Fruit fly (Drosophila melanogaster) whole organism, wandering third instar larva: Measurements from ENCODE around the gene CG4884.

Experiments
- Abd-B ChIP-seq: fragments of >200 bp; optimal IDR thresholded peaks from 2 replicates; lab custom pipeline; 2017; ENCODE audit warnings: missing biosample characterization, missing genetic modification characterization
- CG32264 ChIP-seq: fragments of 200-800 bp; sonication (Bioruptor generic); optimal IDR thresholded peaks from 2 replicates; lab custom pipeline; 2016; ENCODE audit warnings: missing biosample characterization, missing genetic modification characterization
- CG9705 ChIP-seq: fragments of 200-800 bp; sonication (Bioruptor generic); optimal IDR thresholded peaks from 2 replicates; lab custom pipeline; 2018; ENCODE audit warnings: missing biosample characterization, mild to moderate bottlenecking, missing genetic modification characterization
- CrebA ChIP-seq: fragments of 200-800 bp; sonication (Bioruptor generic); optimal IDR thresholded peaks from 2 replicates; lab custom pipeline; 2016; ENCODE audit warnings: missing biosample characterization, mild to moderate bottlenecking, missing genetic modification characterization, borderline replicate concordance
- Dfd ChIP-seq: fragments of >200 bp; optimal IDR thresholded peaks from 2 replicates; lab custom pipeline; 2017; ENCODE audit warnings: missing biosample characterization, missing genetic modification characterization
- Dif ChIP-seq: fragments of 200-275, 200-300 bp; sonication (Bioruptor generic); optimal IDR thresholded peaks from 2 replicates; lab custom pipeline; 2018; ENCODE audit warnings: missing biosample characterization, missing genetic modification characterization; ENCODE audit not compliant: partially characterized antibody
- GATAd ChIP-seq: sonication (Bioruptor generic); optimal IDR thresholded peaks from 2 replicates; lab custom pipeline; 2016; ENCODE audit warnings: missing biosample characterization, missing genetic modification characterization
- HLH106 ChIP-seq: fragments of 200-800 bp; optimal IDR thresholded peaks from 3 replicates; lab custom pipeline; 2019; ENCODE audit warnings: missing biosample characterization, mild to moderate bottlenecking, missing genetic modification characterization, moderate library complexity
- Hnf4 ChIP-seq: fragments of 200-800 bp; sonication (Bioruptor generic); optimal IDR thresholded peaks from 2 replicates; lab custom pipeline; 2016; ENCODE audit warnings: missing biosample characterization, mild to moderate bottlenecking, missing genetic modification characterization
- Hr78 ChIP-seq: fragments of >200 bp; optimal IDR thresholded peaks from 2 replicates; lab custom pipeline; 2017; ENCODE audit warnings: missing biosample characterization, missing genetic modification characterization
- Hr83 ChIP-seq: fragments of 200-300 bp; sonication (Bioruptor generic); optimal IDR thresholded peaks from 2 replicates; lab custom pipeline; 2016; ENCODE audit warnings: missing biosample characterization, mild to moderate bottlenecking, missing genetic modification characterization, moderate library complexity; ENCODE audit not compliant: poor library complexity, severe bottlenecking
- Jra ChIP-seq: sonication (Bioruptor generic); optimal IDR thresholded peaks from 2 replicates; lab custom pipeline; 2016; ENCODE audit warnings: missing biosample characterization, missing genetic modification characterization
- Mio ChIP-seq: sonication (Bioruptor generic); optimal IDR thresholded peaks from 2 replicates; lab custom pipeline; 2016; ENCODE audit warnings: missing biosample characterization, missing genetic modification characterization
- Myc ChIP-seq: fragments of >200 bp; optimal IDR thresholded peaks from 2 replicates; lab custom pipeline; 2017
- N ChIP-seq: fragments of >200 bp; optimal IDR thresholded peaks from 2 replicates; lab custom pipeline; 2018; ENCODE audit warnings: missing biosample characterization, missing external identifiers, missing genetic modification characterization
- OdsH ChIP-seq: fragments of 200-800 bp; sonication (Bioruptor generic); optimal IDR thresholded peaks from 2 replicates; lab custom pipeline; 2016; ENCODE audit warnings: missing biosample characterization, mild to moderate bottlenecking, missing genetic modification characterization
- Rel ChIP-seq, 2 experiments: fragments of 200-800 bp; sonication (Bioruptor generic) in 1 of 2; optimal IDR thresholded peaks; 2 replicates in 1 of 2; 3 replicates in 1 of 2; lab custom pipeline; 2016 to 2019; ENCODE audit warnings: mild to moderate bottlenecking in 2 of 2, missing biosample characterization in 2 of 2, missing genetic modification characterization in 2 of 2, moderate library complexity in 1 of 2
- Sp1 ChIP-seq: fragments of 200-800 bp; sonication (Bioruptor generic); optimal IDR thresholded peaks from 3 replicates; lab custom pipeline; 2019; ENCODE audit warnings: missing biosample characterization, mild to moderate bottlenecking, missing genetic modification characterization, moderate library complexity
- Vsx2 ChIP-seq: fragments of 200-300, 225-300 bp; sonication (Bioruptor generic); optimal IDR thresholded peaks from 2 replicates; lab custom pipeline; 2018; ENCODE audit warnings: missing biosample characterization, missing genetic modification characterization; ENCODE audit not compliant: partially characterized antibody
- br ChIP-seq: fragments of 200-800 bp; sonication (Bioruptor generic); optimal IDR thresholded peaks from 2 replicates; lab custom pipeline; 2016; ENCODE audit warnings: missing biosample characterization, missing genetic modification characterization
- brk ChIP-seq: fragments of 200-800 bp; sonication (Bioruptor generic); optimal IDR thresholded peaks from 2 replicates; lab custom pipeline; 2016; ENCODE audit warnings: missing biosample characterization, mild to moderate bottlenecking, missing genetic modification characterization
- dl ChIP-seq, 2 experiments: fragments of 175-275, 200-275 bp in 1 of 2; fragments of 200-275 bp in 1 of 2; sonication (Bioruptor generic); optimal IDR thresholded peaks; lab custom pipeline; 2018; ENCODE audit warnings: mild to moderate bottlenecking in 2 of 2, missing biosample characterization in 2 of 2, missing genetic modification characterization in 2 of 2, moderate library complexity in 2 of 2; ENCODE audit not compliant: partially characterized antibody in 2 of 2, insufficient read depth in 1 of 2
- dmrt93B ChIP-seq: fragments of 200-800 bp; sonication (Bioruptor generic); optimal IDR thresholded peaks from 2 replicates; lab custom pipeline; 2018; ENCODE audit warnings: missing biosample characterization, mild to moderate bottlenecking, missing genetic modification characterization
- dsf ChIP-seq: sonication (Bioruptor generic); optimal IDR thresholded peaks from 2 replicates; lab custom pipeline; 2016; ENCODE audit warnings: missing biosample characterization, missing genetic modification characterization, borderline replicate concordance
- ey ChIP-seq: fragments of 200-800 bp; sonication (Bioruptor generic); optimal IDR thresholded peaks from 2 replicates; lab custom pipeline; 2016; ENCODE audit warnings: missing biosample characterization, missing genetic modification characterization
- foxo ChIP-seq, 2 experiments: fragments of 200-800 bp; sonication (Bioruptor generic); optimal IDR thresholded peaks; 2 replicates in 1 of 2; 3 replicates in 1 of 2; lab custom pipeline; 2016 to 2017; ENCODE audit warnings: missing biosample characterization in 2 of 2, missing genetic modification characterization in 2 of 2
- fru ChIP-seq: fragments of 200-800 bp; sonication (Bioruptor generic); optimal IDR thresholded peaks from 3 replicates; lab custom pipeline; 2016; ENCODE audit warnings: missing biosample characterization, mild to moderate bottlenecking, missing genetic modification characterization
- h ChIP-seq: fragments of 200-800 bp; sonication (Bioruptor generic); optimal IDR thresholded peaks from 3 replicates; lab custom pipeline; 2016; ENCODE audit warnings: missing biosample characterization, mild to moderate bottlenecking, missing genetic modification characterization
- jim ChIP-seq: fragments of 175-275, 200-325 bp; sonication (Bioruptor generic); optimal IDR thresholded peaks from 2 replicates; lab custom pipeline; 2016; ENCODE audit warnings: missing biosample characterization, mild to moderate bottlenecking, missing genetic modification characterization
- lola ChIP-seq: fragments of >200 bp; optimal IDR thresholded peaks from 2 replicates; lab custom pipeline; 2017; ENCODE audit warnings: missing biosample characterization, missing genetic modification characterization
- pan ChIP-seq: fragments of >200 bp; optimal IDR thresholded peaks from 2 replicates; lab custom pipeline; 2017
- psq ChIP-seq: fragments of 200-800 bp; sonication (Bioruptor generic); optimal IDR thresholded peaks from 3 replicates; lab custom pipeline; 2017; ENCODE audit warnings: missing biosample characterization, mild to moderate bottlenecking, missing genetic modification characterization, moderate library complexity
- rgr ChIP-seq: fragments of 200-800 bp; sonication (Bioruptor generic); optimal IDR thresholded peaks from 3 replicates; lab custom pipeline; 2016; ENCODE audit warnings: missing biosample characterization, mild to moderate bottlenecking, missing genetic modification characterization
- sage ChIP-seq: fragments of 200-800 bp; sonication (Bioruptor generic); optimal IDR thresholded peaks from 2 replicates; lab custom pipeline; 2016; ENCODE audit warnings: missing biosample characterization, mild to moderate bottlenecking, missing genetic modification characterization
- sv ChIP-seq: fragments of 200-800 bp; sonication (Bioruptor generic); optimal IDR thresholded peaks from 3 replicates; lab custom pipeline; 2016; ENCODE audit warnings: missing biosample characterization, missing genetic modification characterization
- tai ChIP-seq: sonication (Bioruptor generic); optimal IDR thresholded peaks from 2 replicates; lab custom pipeline; 2016; ENCODE audit warnings: missing biosample characterization, missing genetic modification characterization
- usp ChIP-seq: fragments of >200 bp; optimal IDR thresholded peaks from 2 replicates; lab custom pipeline; 2017; ENCODE audit warnings: missing biosample characterization, missing genetic modification characterization
- woc ChIP-seq: sonication (Bioruptor generic); optimal IDR thresholded peaks from 2 replicates; lab custom pipeline; 2016; ENCODE audit warnings: missing biosample characterization, mild to moderate bottlenecking, missing genetic modification characterization

CG4884 gene

DNA sequence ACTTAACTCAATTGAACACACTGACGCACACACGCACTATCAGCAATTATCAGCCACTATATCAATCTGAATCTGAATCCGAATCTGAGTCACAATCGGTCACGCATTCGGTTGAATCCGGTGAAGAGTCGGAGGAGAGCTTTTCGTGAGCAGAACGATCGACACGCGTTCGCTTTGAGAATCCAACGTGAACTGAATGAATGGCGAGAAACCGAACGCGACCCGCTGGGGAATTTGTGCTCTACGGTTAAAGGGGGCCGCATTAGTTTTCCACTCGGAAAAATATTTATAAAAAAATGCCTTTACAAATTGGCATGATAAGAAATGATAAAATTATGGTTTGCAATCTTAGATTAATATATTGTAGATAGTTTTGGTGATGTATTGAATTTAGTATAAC is 29.1 kb upstream of the CG4884 start, which contains the start of gene betaTub97EF:
Gene betaTub97EF, minus strand, starts transcription at position 196 of the 400 bp plus-strand sequence.
- TF ChIP-seq ey (GFP tag; lab: Kevin White, UChicago) (no peak), HLH106 (tag; lab: Kevin White, UChicago) (peak; percentile 5), Abd-B (GFP tag; lab: Kevin White, UChicago) (no peak), Hnf4 (no peak), Dfd (GFP tag; lab: Kevin White, UChicago) (no peak), tai (GFP tag; lab: Kevin White, UChicago) (no peak), Sp1 (no peak)

DNA sequence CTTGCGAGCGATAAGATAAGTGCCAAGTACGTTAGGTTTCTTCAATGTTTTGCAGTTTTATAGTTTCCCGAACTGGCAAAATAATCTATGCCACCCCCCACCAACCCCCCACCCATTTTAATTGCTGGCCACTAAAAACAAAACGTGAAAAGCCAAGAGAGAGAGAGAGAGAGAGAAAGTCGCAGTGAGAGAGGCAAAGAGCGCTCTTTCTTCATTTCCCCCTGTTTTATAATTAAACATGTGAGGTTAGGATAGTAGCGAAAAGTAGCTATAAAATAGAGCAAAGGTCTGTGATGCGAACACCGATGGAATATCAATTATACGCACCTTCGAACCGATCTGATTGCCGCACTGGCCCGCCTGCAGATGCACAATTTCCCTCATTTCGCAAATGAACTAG is 28.7 kb upstream of the CG4884 start:
- no peak for TF ChIP-seq sv (GFP tag; lab: Kevin White, UChicago)
- TF ChIP-seq psq (GFP tag; lab: Kevin White, UChicago) = no peak
- TF ChIP-seq OdsH = no peak

DNA sequence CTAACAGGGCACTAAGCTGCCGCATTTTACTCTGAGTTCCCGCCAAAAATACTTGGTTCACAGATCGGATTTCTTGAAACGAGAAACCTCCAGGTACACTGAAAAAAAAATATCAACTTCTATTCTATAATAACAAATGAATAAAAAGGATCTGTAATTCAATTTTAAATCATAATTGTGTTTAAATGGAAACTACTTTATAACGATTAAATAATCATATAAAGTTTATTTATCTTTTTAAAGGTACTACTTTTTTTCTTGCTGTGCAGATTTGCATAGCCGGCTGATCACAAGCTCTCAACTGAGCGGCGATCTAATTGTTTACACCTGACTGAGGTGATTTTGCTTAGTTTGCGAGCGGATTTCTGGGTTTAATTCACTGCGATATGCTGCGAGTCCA is 28.3 kb upstream of the CG4884 start:
- TF ChIP-seq dmrt93B (GFP tag; lab: Kevin White, UChicago) = no peak
- no peak for TF ChIP-seq pan (lab: Kevin White, UChicago)
- no peak for TF ChIP-seq CG32264
- no peak for TF ChIP-seq Hr83 (GFP tag; lab: Kevin White, UChicago)
- peak; percentile 41 for TF ChIP-seq Sp1
- no peak for TF ChIP-seq Dfd (GFP tag; lab: Kevin White, UChicago)
- peak in 1 of 2 experiments; percentile 45 for TF ChIP-seq foxo (GFP tag; optimal IDR thresholded peaks at IDR 0.05; lab: Kevin White, UChicago)
- TF ChIP-seq br (GFP tag; lab: Kevin White, UChicago) = no peak
- TF ChIP-seq HLH106 (tag; lab: Kevin White, UChicago) = peak; percentile 30
- no peak for TF ChIP-seq CrebA (GFP tag; lab: Kevin White, UChicago)
- no peak for TF ChIP-seq sage (GFP tag; lab: Kevin White, UChicago)
- peak; percentile 10 for TF ChIP-seq ey (GFP tag; lab: Kevin White, UChicago)
- TF ChIP-seq Dif = no peak
- TF ChIP-seq usp (GFP tag; lab: Kevin White, UChicago) = no peak
- no peak for TF ChIP-seq dsf (GFP tag; lab: Kevin White, UChicago)
- TF ChIP-seq Jra (GFP tag; lab: Kevin White, UChicago) = no peak
- TF ChIP-seq tai (GFP tag; lab: Kevin White, UChicago) = no peak
- TF ChIP-seq fru (GFP tag; lab: Kevin White, UChicago) = peak; percentile 21
- peak; percentile 68 for TF ChIP-seq sv (GFP tag; lab: Kevin White, UChicago)
- TF ChIP-seq psq (GFP tag; lab: Kevin White, UChicago) = no peak
- no peak for TF ChIP-seq Myc
- no peak for TF ChIP-seq dl (GFP tag; optimal IDR thresholded peaks at IDR 0.05; lab: Kevin White, UChicago; ENCODE audit: insufficient read depth in 1 of 2, partially characterized antibody in 2 of 2)
- no peak for TF ChIP-seq brk (GFP tag; lab: Kevin White, UChicago)
- no peak for TF ChIP-seq GATAd (GFP tag; lab: Kevin White, UChicago)
- no peak for TF ChIP-seq Hr78
- no peak for TF ChIP-seq woc (GFP tag; lab: Kevin White, UChicago)
- TF ChIP-seq lola (GFP tag; lab: Kevin White, UChicago) = no peak
- TF ChIP-seq N = no peak
- no peak for TF ChIP-seq Mio
- TF ChIP-seq CG9705 (GFP tag; lab: Kevin White, UChicago) = no peak
- no peak for TF ChIP-seq Vsx2 (GFP tag; lab: Kevin White, UChicago)
- no peak for TF ChIP-seq jim
- TF ChIP-seq Rel (GFP tag; optimal IDR thresholded peaks at IDR 0.05; lab: Kevin White, UChicago) = no peak
- no peak for TF ChIP-seq Rel (tag; optimal IDR thresholded peaks at IDR 0.05; lab: Kevin White, UChicago)
- TF ChIP-seq OdsH = peak; percentile 25
- TF ChIP-seq Hnf4 = no peak
- no peak for TF ChIP-seq Abd-B (GFP tag; lab: Kevin White, UChicago)
- peak; percentile 42 for TF ChIP-seq rgr (GFP tag; lab: Kevin White, UChicago)
- peak; percentile 36 for TF ChIP-seq h (GFP tag; lab: Kevin White, UChicago)
- TF ChIP-seq, all 38 proteins: peak for 9
